Fruit fly (Drosophila melanogaster) whole organism, prepupa: ENCODE data around the gene CG10638.

Experiments used
- CG34406 ChIP-seq: fragments of 200-800 bp; sonication (Bioruptor generic); optimal IDR thresholded peaks from 3 replicates; lab custom pipeline; 2016; ENCODE audit warnings: missing biosample characterization, missing genetic modification characterization
- CG3919 ChIP-seq: fragments of 200-800 bp; sonication (Bioruptor generic); optimal IDR thresholded peaks from 3 replicates; lab custom pipeline; 2016; ENCODE audit warnings: missing biosample characterization, missing genetic modification characterization
- CG6276 ChIP-seq: fragments of 200-800 bp; sonication (Bioruptor generic); optimal IDR thresholded peaks from 2 replicates; lab custom pipeline; 2017; ENCODE audit warnings: missing biosample characterization, mild to moderate bottlenecking, missing genetic modification characterization
- CG6854 ChIP-seq: fragments of 200-800 bp; sonication (Bioruptor generic); optimal IDR thresholded peaks from 2 replicates; lab custom pipeline; 2017; ENCODE audit warnings: missing biosample characterization, mild to moderate bottlenecking, missing genetic modification characterization
- CG8319 ChIP-seq: fragments of 200-800 bp; sonication (Bioruptor generic); optimal IDR thresholded peaks from 3 replicates; lab custom pipeline; 2016; ENCODE audit warnings: missing biosample characterization, missing genetic modification characterization
- CG8632 ChIP-seq: fragments of 200-800 bp; sonication (Bioruptor generic); optimal IDR thresholded peaks from 3 replicates; lab custom pipeline; 2016; ENCODE audit warnings: missing biosample characterization, missing genetic modification characterization
- Eip75B ChIP-seq: fragments of 200-800 bp; sonication (Bioruptor generic); optimal IDR thresholded peaks from 3 replicates; lab custom pipeline; 2016; ENCODE audit warnings: missing biosample characterization, missing genetic modification characterization
- Hr39 ChIP-seq: fragments of 200-800 bp; sonication (Bioruptor generic); optimal IDR thresholded peaks from 2 replicates; lab custom pipeline; 2016; ENCODE audit warnings: missing biosample characterization, missing genetic modification characterization
- Hr4 ChIP-seq: fragments of 200-800 bp; sonication (Bioruptor generic); optimal IDR thresholded peaks from 3 replicates; lab custom pipeline; 2016; ENCODE audit warnings: missing biosample characterization, missing genetic modification characterization
- Lpt ChIP-seq: fragments of 200-800 bp; sonication (Bioruptor generic); optimal IDR thresholded peaks from 3 replicates; lab custom pipeline; 2016; ENCODE audit warnings: missing biosample characterization, missing genetic modification characterization
- Sox102F ChIP-seq: fragments of 200-800 bp; sonication (Bioruptor generic); optimal IDR thresholded peaks from 2 replicates; lab custom pipeline; 2016; ENCODE audit warnings: missing biosample characterization, mild to moderate bottlenecking, missing genetic modification characterization
- cyc ChIP-seq: fragments of 200-800 bp; sonication (Bioruptor generic); optimal IDR thresholded peaks from 3 replicates; lab custom pipeline; 2016; ENCODE audit warnings: missing biosample characterization, missing genetic modification characterization
- dsx ChIP-seq: fragments of 200-800 bp; optimal IDR thresholded peaks from 3 replicates; lab custom pipeline; 2019; ENCODE audit warnings: missing biosample characterization, mild to moderate bottlenecking, missing genetic modification characterization, moderate library complexity; ENCODE audit not compliant: poor library complexity, severe bottlenecking
- fd59A ChIP-seq: fragments of 200-800 bp; sonication (Bioruptor generic); optimal IDR thresholded peaks from 2 replicates; lab custom pipeline; 2017; ENCODE audit warnings: missing biosample characterization, mild to moderate bottlenecking, missing genetic modification characterization, missing genetic modification reagents

- TF ChIP-seq cyc (GFP tag; lab: Kevin White, UChicago): no peak
- peak; percentile 13 for TF ChIP-seq Eip75B (GFP tag; lab: Kevin White, UChicago)
- TF ChIP-seq CG3919 (GFP tag; lab: Kevin White, UChicago): peak; percentile 7
- TF ChIP-seq dsx (GFP tag; lab: Kevin White, UChicago): no peak
- peak; percentile 1 for TF ChIP-seq CG34406
- no peak for TF ChIP-seq Sox102F
- no peak for TF ChIP-seq CG6854
- TF ChIP-seq Hr39 (GFP tag; lab: Kevin White, UChicago): no peak
- peak; percentile 46 for TF ChIP-seq Hr4 (GFP tag; lab: Kevin White, UChicago)
- peak; percentile 12 for TF ChIP-seq CG6276 (GFP tag; lab: Kevin White, UChicago)
- TF ChIP-seq CG8319 (GFP tag; lab: Kevin White, UChicago): no peak
- TF ChIP-seq CG8632 (GFP tag; lab: Kevin White, UChicago): no peak
- TF ChIP-seq fd59A (GFP tag; lab: Kevin White, UChicago): no peak
- TF ChIP-seq Lpt: no peak
Observed at dm6 chr3L:12484948-12485347, 16.2 kb downstream of the CG10638 start, which contains the start of gene CG10663.
